Worm (Caenorhabditis elegans): ENCODE data around the gene F21A3.3.

DNA sequence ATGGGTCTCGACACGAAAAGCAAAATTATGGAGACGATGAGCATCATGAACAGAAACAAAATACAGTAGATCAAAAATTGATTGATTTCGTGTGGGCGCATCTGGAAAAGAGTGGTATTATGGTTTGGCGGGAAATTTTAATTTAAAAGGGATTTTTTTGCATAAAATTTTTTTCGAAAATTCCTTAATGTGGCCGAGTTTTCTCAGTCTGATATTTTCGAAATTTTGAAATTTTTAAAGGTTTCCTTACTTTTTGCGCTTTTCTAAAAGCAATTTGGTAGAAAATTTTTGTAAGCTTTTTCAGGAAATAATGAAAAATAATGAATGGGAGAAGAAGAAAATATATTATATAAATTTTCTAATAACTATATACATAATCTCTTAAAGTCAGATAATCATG, 16.4 kb downstream of the F21A3.3 start, which contains the start of gene F21A3.2:
- TF ChIP-seq nhr-25 (tag; optimal IDR thresholded peaks at IDR 0.05) (no peak), fkh-2 (tag; optimal IDR thresholded peaks at IDR 0.05) (no peak), mdl-1 (tag; optimal IDR thresholded peaks at IDR 0.05) (no peak), nhr-28 (tag; optimal IDR thresholded peaks at IDR 0.05) (no peak), skn-1 (tag; optimal IDR thresholded peaks at IDR 0.05) (no peak), daf-12 (tag; optimal IDR thresholded peaks at IDR 0.05) (no peak)

All from whole organism, L3 larva.